Fruit fly (Drosophila melanogaster): ENCODE measurements around the gene CG32006.

The CG32006 gene

DNA sequence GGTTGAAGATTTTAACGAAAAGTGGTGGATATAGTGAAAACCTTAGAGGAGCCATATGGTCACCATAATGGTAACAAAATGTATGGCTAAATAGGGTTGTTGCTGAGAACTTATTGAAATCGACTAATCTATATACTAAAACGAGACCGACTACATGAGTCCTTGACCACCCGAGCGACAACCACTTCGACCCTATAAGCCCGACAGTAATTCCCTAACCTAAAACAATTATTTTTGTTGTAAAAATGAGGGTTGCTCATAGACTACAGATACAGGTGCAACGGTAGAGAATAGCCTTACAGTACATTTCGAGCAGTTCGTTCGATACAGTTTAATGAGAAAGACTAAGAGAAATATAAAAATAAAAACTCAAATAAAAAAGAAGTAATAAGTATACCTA lies at the start of gene CG32006:
Gene CG32006 (plus strand): TSS at position 312 of the 400 bp plus-strand sequence.
- TF ChIP-seq CG13894 (tag; optimal IDR thresholded peaks at IDR 0.05) (peak; percentile 48), dati (GFP tag; IDR thresholded peaks at IDR 0.05) (no peak), Abd-B (GFP tag; optimal IDR thresholded peaks at IDR 0.05) (no peak), CG17385 (GFP tag; optimal IDR thresholded peaks at IDR 0.05) (no peak), lilli (GFP tag; optimal IDR thresholded peaks at IDR 0.05) (no peak), CG2199 (GFP tag; IDR thresholded peaks at IDR 0.05) (peak; percentile 90), Eip74EF (GFP tag; optimal IDR thresholded peaks at IDR 0.05) (no peak), CG4854 (GFP tag; optimal IDR thresholded peaks at IDR 0.05) (no peak)

DNA sequence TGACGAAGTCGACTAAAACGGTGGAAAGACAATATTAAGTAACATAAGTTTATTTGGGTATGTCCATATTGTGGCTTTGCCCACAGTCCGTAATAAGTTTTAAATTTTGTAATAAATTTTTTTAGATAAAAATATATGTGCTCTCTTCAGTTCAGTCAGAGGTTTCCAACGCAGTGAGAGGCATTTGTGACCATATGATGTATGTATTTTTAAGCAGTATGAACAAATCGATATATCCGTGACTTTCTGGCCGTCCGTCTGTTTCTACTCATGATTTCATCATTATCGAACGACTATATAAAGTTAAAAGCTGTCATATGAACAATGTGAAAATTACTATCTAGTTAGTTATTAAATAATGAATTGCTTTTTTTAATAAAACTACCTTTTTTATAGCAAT lies 48.4 kb upstream of the CG32006 start:
- 0 out of 2 replicates have a peak, but pooled peaks have one; percentile 12 for TF ChIP-seq onecut (GFP tag; IDR thresholded peaks at IDR 0.05)
- TF ChIP-seq danr (GFP tag; IDR thresholded peaks at IDR 0.05) = no peak

DNA sequence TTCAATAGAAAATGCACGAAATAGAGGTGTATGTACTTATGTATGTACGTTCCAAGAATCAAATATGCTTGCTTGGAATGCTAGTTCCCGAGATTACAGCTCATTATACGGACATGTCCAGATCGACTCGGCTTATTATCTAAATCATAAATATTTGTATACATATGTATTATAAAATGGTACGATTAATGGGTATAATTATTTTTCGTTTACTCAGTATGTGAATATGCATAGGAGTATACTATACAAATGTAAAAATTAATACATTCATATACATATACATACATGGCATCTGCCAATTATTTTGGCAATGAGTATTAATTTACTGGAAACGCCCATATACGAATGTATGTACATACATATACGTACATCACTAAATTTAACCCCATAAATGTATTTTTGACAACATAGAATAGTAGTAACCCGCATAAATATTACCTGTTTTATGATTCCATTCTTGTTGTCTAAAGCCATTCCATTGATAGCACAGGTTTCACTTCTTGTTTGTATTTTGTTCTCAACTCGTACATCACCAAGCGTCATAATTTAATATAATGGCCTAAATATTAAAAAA lies 21.6 kb upstream of the CG32006 start:
- TF ChIP-seq CG2199 (GFP tag; IDR thresholded peaks at IDR 0.05) (0 out of 3 replicates have a peak, but pooled peaks have one; percentile 26), MESR4 (GFP tag; optimal IDR thresholded peaks at IDR 0.05) (peak; percentile 73), peb (GFP tag; IDR thresholded peaks at IDR 0.05) (no peak), sens (GFP tag) (peak; percentile 45), lbe (GFP tag; optimal IDR thresholded peaks at IDR 0.05) (peak; percentile 25), CG10431 (GFP tag; optimal IDR thresholded peaks at IDR 0.05) (peak; percentile 82), MBD-R2 (GFP tag; IDR thresholded peaks at IDR 0.05) (0 out of 2 replicates have a peak, but pooled peaks have one; percentile 8), Chrac-16 (GFP tag; optimal IDR thresholded peaks at IDR 0.05) (no peak)

DNA sequence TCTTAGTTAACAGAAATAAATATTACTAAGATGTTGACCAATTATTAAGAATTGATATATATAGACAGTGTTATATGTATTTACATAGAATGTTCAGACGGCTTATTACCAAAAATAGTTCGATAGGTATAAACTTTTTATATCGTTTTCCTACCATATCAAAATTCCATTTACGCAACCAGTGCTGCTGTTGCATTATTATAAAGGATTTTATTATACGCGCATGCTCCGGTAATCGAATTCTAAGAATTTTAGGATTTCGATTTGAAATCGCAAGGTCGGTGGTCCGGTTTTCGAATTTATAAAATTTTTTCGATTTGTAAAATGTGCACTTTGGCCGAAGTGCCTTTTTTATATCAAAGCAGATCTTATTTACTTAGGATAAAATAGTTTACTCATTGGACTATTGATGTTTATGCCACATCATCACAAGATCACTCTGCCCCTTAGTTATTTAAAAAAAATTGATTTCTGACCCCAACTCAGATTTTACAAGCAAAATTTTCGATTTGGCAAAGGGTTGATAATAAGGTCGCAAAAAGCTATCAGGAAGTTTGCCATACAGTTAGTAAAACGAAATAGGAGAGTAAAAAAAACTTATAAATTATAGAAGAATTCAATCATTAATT lies 20.8 kb upstream of the CG32006 start, which contains the start of gene Ank:
Gene Ank (minus strand): TSS at position 206 of the 629 bp plus-strand sequence.
- TF ChIP-seq pfk (GFP tag; optimal IDR thresholded peaks at IDR 0.05) = peak; percentile 76
- peak; percentile 95 for TF ChIP-seq CG7357 (GFP tag; IDR thresholded peaks at IDR 0.05)
- no peak for TF ChIP-seq stwl (tag; optimal IDR thresholded peaks at IDR 0.05)
- TF ChIP-seq BEAF-32 (GFP tag; optimal IDR thresholded peaks at IDR 0.05) = peak; percentile 42
- peak; percentile 3 for TF ChIP-seq CG4617 (GFP tag; optimal IDR thresholded peaks at IDR 0.05; ENCODE audit: borderline replicate concordance)
- no peak for TF ChIP-seq CG4360 (GFP tag; IDR thresholded peaks at IDR 0.05)
- TF ChIP-seq CG30020 (tag; optimal IDR thresholded peaks at IDR 0.05) = peak; percentile 99
- TF ChIP-seq repo (GFP tag; optimal IDR thresholded peaks at IDR 0.05) = no peak
- TF ChIP-seq CG13894 (tag; optimal IDR thresholded peaks at IDR 0.05) = peak; percentile 63
- TF ChIP-seq CG10267 (tag; optimal IDR thresholded peaks at IDR 0.05) = peak; percentile 0
- TF ChIP-seq CG17361 (GFP tag; IDR thresholded peaks at IDR 0.05) = 0 out of 3 replicates have a peak, but pooled peaks have one; percentile 13
- no peak for TF ChIP-seq CG6683 (GFP tag; optimal IDR thresholded peaks at IDR 0.05)
- TF ChIP-seq CG1024 (GFP tag; IDR thresholded peaks at IDR 0.05) = peak; percentile 98
- TF ChIP-seq sens (GFP tag) = peak; percentile 68
- TF ChIP-seq CG17802 (tag; optimal IDR thresholded peaks at IDR 0.05) = peak; percentile 97
- no peak for TF ChIP-seq YL-1 (GFP tag; optimal IDR thresholded peaks at IDR 0.05)
- TF ChIP-seq CG1603 (tag; optimal IDR thresholded peaks at IDR 0.05) = peak; percentile 97
- TF ChIP-seq ewg (GFP tag; optimal IDR thresholded peaks at IDR 0.05) = peak; percentile 96
- peak; percentile 1 for TF ChIP-seq trem (tag; optimal IDR thresholded peaks at IDR 0.05)
- no peak for TF ChIP-seq CG8290 (GFP tag; optimal IDR thresholded peaks at IDR 0.05)
- TF ChIP-seq CG8290 (tag; optimal IDR thresholded peaks at IDR 0.05) = peak in 1 of 2 experiments; percentile 10
- TF ChIP-seq CG43689 (GFP tag; IDR thresholded peaks at IDR 0.05) = no peak
- no peak for TF ChIP-seq zen2 (GFP tag; IDR thresholded peaks at IDR 0.05; ENCODE audit: partially characterized antibody)
- peak; percentile 76 for TF ChIP-seq row (GFP tag; IDR thresholded peaks at IDR 0.05)
- TF ChIP-seq CG14710 (tag; optimal IDR thresholded peaks at IDR 0.05) = peak; percentile 31
- TF ChIP-seq pzg (GFP tag; optimal IDR thresholded peaks at IDR 0.05) = peak; percentile 44
- TF ChIP-seq gsb-n (tag; optimal IDR thresholded peaks at IDR 0.05) = no peak
- TF ChIP-seq trh (GFP tag; optimal IDR thresholded peaks at IDR 0.05) = no peak

Measured in whole organism, embryonic.